Fruit fly (Drosophila melanogaster): ENCODE results near the gene chinmo.

Gene chinmo

DNA sequence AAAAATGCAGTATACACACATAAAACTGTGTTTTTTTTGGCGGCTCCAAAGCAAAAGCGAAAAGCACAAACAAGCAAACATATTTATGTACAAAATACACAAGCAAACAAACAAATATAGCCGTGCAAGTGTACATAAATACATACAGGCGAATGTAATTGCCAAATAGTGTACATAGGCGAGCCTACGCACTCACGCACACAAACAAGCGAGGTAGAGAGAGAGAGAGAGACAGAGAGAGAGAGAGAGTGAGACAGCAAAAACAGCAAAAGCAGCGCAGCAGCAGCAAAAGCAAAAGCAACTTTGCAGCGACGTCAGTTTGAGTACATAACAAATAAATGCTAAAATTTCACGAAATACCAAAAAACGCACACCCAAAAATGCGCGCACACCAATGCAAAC is 2.4 kb upstream of the chinmo start:
- TF ChIP-seq D (optimal IDR thresholded peaks at IDR 0.05) = no peak
- peak; percentile 79 for TF ChIP-seq D (GFP tag; optimal IDR thresholded peaks at IDR 0.05)
- no peak for TF ChIP-seq CG6175 (GFP tag; IDR thresholded peaks at IDR 0.05)
- TF ChIP-seq amos (GFP tag; IDR thresholded peaks at IDR 0.05; ENCODE audit: partially characterized antibody) = no peak
- TF ChIP-seq toy (GFP tag; IDR thresholded peaks at IDR 0.05) = no peak
- no peak for TF ChIP-seq sna (GFP tag; IDR thresholded peaks at IDR 0.05; ENCODE audit: partially characterized antibody)
- peak; percentile 22 for TF ChIP-seq CG17829 (tag; optimal IDR thresholded peaks at IDR 0.05)
- TF ChIP-seq dimm (GFP tag; IDR thresholded peaks at IDR 0.05) = peak; percentile 28; the same call in 1 of the 2 replicates
- TF ChIP-seq wek (GFP tag; optimal IDR thresholded peaks at IDR 0.05) = peak; percentile 95
- TF ChIP-seq Awh (GFP tag; IDR thresholded peaks at IDR 0.05) = peak; percentile 91
- peak; percentile 84 for TF ChIP-seq caup (GFP tag; optimal IDR thresholded peaks at IDR 0.05; ENCODE audit: severe bottlenecking)
- TF ChIP-seq unpg (GFP tag; optimal IDR thresholded peaks at IDR 0.05) = peak; percentile 88
- no peak for TF ChIP-seq CG14860 (GFP tag; IDR thresholded peaks at IDR 0.05; ENCODE audit: partially characterized antibody)
- peak; percentile 83 for TF ChIP-seq otp (GFP tag; IDR thresholded peaks at IDR 0.05)
- TF ChIP-seq mld (GFP tag; IDR thresholded peaks at IDR 0.05; ENCODE audit: partially characterized antibody) = no peak
- peak; percentile 63 for TF ChIP-seq exex (tag; optimal IDR thresholded peaks at IDR 0.05)
- TF ChIP-seq Trl (optimal IDR thresholded peaks at IDR 0.05) = peak; percentile 47 to 79
- TF ChIP-seq Trl (GFP tag; optimal IDR thresholded peaks at IDR 0.05) = peak; percentile 89
- TF ChIP-seq pum (GFP tag; optimal IDR thresholded peaks at IDR 0.05) = peak; percentile 57
- peak; percentile 81 for TF ChIP-seq CG7271 (tag; optimal IDR thresholded peaks at IDR 0.05)
- peak; percentile 19 for TF ChIP-seq CG34376 (GFP tag; optimal IDR thresholded peaks at IDR 0.05)
- peak; percentile 22 for TF ChIP-seq CG10462 (GFP tag; optimal IDR thresholded peaks at IDR 0.05)
- no peak for TF ChIP-seq pzg (GFP tag; optimal IDR thresholded peaks at IDR 0.05)
- TF ChIP-seq Camta (GFP tag; optimal IDR thresholded peaks at IDR 0.05) = peak; percentile 90
- TF ChIP-seq CG11696 (GFP tag; IDR thresholded peaks at IDR 0.05) = peak; percentile 81
- TF ChIP-seq Hmr (GFP tag; optimal IDR thresholded peaks at IDR 0.05) = peak; percentile 74
- peak; percentile 64 for TF ChIP-seq CG14965 (GFP tag; optimal IDR thresholded peaks at IDR 0.05; ENCODE audit: borderline replicate concordance)
- TF ChIP-seq Dad (GFP tag; optimal IDR thresholded peaks at IDR 0.05) = peak; percentile 57
- no peak for TF ChIP-seq ro (GFP tag; IDR thresholded peaks at IDR 0.05)
- TF ChIP-seq Oaz (GFP tag; IDR thresholded peaks at IDR 0.05) = no peak
- TF ChIP-seq CG1647 (GFP tag; optimal IDR thresholded peaks at IDR 0.05) = peak; percentile 85
- no peak for TF ChIP-seq Chrac-16 (GFP tag; optimal IDR thresholded peaks at IDR 0.05)
- TF ChIP-seq HLH4C (GFP tag; IDR thresholded peaks at IDR 0.05; ENCODE audit: partially characterized antibody) = no peak
- peak; percentile 54 for TF ChIP-seq CG17385 (GFP tag; optimal IDR thresholded peaks at IDR 0.05)
- TF ChIP-seq ac (GFP tag; optimal IDR thresholded peaks at IDR 0.05) = peak; percentile 56
- peak; percentile 84 for TF ChIP-seq CG5953 (GFP tag; IDR thresholded peaks at IDR 0.05)
- TF ChIP-seq hbn (GFP tag; IDR thresholded peaks at IDR 0.05; ENCODE audit: partially characterized antibody) = no peak
- peak; percentile 51 for TF ChIP-seq CG14710 (tag; optimal IDR thresholded peaks at IDR 0.05)
- TF ChIP-seq knrl (GFP tag; IDR thresholded peaks at IDR 0.05; ENCODE audit: partially characterized antibody) = no peak
- peak; percentile 84 for TF ChIP-seq CHES-1-like (GFP tag; optimal IDR thresholded peaks at IDR 0.05)
- TF ChIP-seq nau (GFP tag; optimal IDR thresholded peaks at IDR 0.05) = peak; percentile 97
- peak; percentile 84 for TF ChIP-seq CrebB (tag; optimal IDR thresholded peaks at IDR 0.05)
- peak; percentile 84 for TF ChIP-seq CG2202 (tag; optimal IDR thresholded peaks at IDR 0.05)
- TF ChIP-seq Bteb2 (GFP tag; optimal IDR thresholded peaks at IDR 0.05) = peak; percentile 74
- no peak for TF ChIP-seq esg (GFP tag; conservative IDR thresholded peaks at IDR 0.05)
- no peak for TF ChIP-seq Hand (GFP tag; optimal IDR thresholded peaks at IDR 0.05)
- TF ChIP-seq CG2120 (GFP tag; optimal IDR thresholded peaks at IDR 0.05) = no peak
- TF ChIP-seq Kr (GFP tag; optimal IDR thresholded peaks at IDR 0.05) = no peak
- TF ChIP-seq CG13894 (tag; optimal IDR thresholded peaks at IDR 0.05) = no peak
- no peak for TF ChIP-seq Xbp1 (GFP tag; optimal IDR thresholded peaks at IDR 0.05)
- peak; percentile 45 for TF ChIP-seq phol (tag; optimal IDR thresholded peaks at IDR 0.05)
